Worm (Caenorhabditis elegans): ENCODE results near the gene R160.12.

ce11 chrX:4415289-4415688 lies 37.7 kb upstream of the R160.12 start:
- TF ChIP-seq pqm-1 (tag; optimal IDR thresholded peaks at IDR 0.05) (no peak), jun-1 (tag; optimal IDR thresholded peaks at IDR 0.05) (no peak), fkh-10 (GFP tag; optimal IDR thresholded peaks at IDR 0.05) (peak; percentile 50), nhr-237 (tag; optimal IDR thresholded peaks at IDR 0.05) (no peak), lin-39 (tag; optimal IDR thresholded peaks at IDR 0.05) (no peak), nhr-25 (tag; optimal IDR thresholded peaks at IDR 0.05) (no peak), egl-27 (tag; optimal IDR thresholded peaks at IDR 0.05) (no peak), nhr-28 (tag; optimal IDR thresholded peaks at IDR 0.05) (no peak), nhr-76 (tag; optimal IDR thresholded peaks at IDR 0.05) (no peak), elt-2 (tag; optimal IDR thresholded peaks at IDR 0.05) (no peak), elt-3 (tag; optimal IDR thresholded peaks at IDR 0.05) (no peak), ceh-9 (tag; optimal IDR thresholded peaks at IDR 0.05) (no peak), eor-1 (tag; optimal IDR thresholded peaks at IDR 0.05) (no peak), pha-4 (tag; optimal IDR thresholded peaks at IDR 0.05) (no peak)

Measured in whole organism, L3 larva.